Fruit fly (Drosophila melanogaster): ENCODE measurements around the gene CapaR.

CapaR gene

DNA sequence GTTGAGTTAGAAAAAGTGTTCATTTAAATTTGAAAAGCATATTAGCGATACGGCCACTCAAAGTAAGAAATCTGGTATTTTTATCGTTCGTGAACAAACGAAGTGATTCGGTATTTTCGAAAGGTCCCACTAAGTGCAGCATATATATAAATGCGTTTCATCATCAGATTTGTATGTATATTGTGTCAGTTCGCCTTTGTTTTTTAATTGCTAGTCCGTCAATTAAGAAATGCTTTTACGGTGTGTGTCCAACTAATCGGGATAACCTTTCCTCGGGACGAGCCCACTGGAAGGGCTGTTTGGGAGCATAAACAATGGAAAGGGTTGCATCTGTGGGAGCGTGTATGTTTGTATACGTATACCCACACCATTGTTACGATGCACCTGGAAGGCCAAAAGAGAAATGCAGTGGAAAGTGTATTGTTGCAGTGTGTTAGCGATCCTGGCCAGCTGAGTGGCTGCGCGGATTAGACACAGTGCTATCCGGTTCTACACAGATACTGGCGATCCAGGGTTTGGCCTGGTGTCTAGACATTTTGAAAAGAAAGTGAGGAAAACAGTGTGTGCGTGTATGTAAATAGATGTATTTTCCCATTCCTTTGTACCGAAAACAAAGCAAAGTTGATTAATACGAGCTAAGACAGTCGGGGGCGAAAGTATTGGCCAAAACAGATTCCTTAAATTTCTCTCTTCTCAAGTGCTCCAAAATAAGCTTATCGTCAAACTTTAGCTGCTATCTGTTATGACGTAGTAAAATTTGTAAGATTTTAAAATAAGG lies 38.7 kb downstream of the CapaR start, which contains the start of gene CG7611 (continued):
- no peak for TF ChIP-seq CG10147 (GFP tag; optimal IDR thresholded peaks at IDR 0.05)
- TF ChIP-seq Mes4 (GFP tag; optimal IDR thresholded peaks at IDR 0.05) = no peak
- no peak for TF ChIP-seq CG43689 (GFP tag; IDR thresholded peaks at IDR 0.05)
- no peak for TF ChIP-seq CG1792 (GFP tag; optimal IDR thresholded peaks at IDR 0.05)
- TF ChIP-seq Neu2 (GFP tag; optimal IDR thresholded peaks at IDR 0.05; ENCODE audit: borderline replicate concordance) = no peak
- TF ChIP-seq org-1 (GFP tag; optimal IDR thresholded peaks at IDR 0.05) = no peak
- TF ChIP-seq Aef1 (GFP tag; IDR thresholded peaks at IDR 0.05) = no peak
- TF ChIP-seq nmo (GFP tag; optimal IDR thresholded peaks at IDR 0.05) = no peak
- no peak for TF ChIP-seq CG8388 (GFP tag; optimal IDR thresholded peaks at IDR 0.05)
- TF ChIP-seq Dll (GFP tag; IDR thresholded peaks at IDR 0.05; ENCODE audit: partially characterized antibody) = 0 out of 4 replicates have a peak, but pooled peaks have one; percentile 44
- TF ChIP-seq Meics (GFP tag; optimal IDR thresholded peaks at IDR 0.05) = no peak
- TF ChIP-seq slou (GFP tag; optimal IDR thresholded peaks at IDR 0.05) = no peak
- no peak for TF ChIP-seq CG5180 (GFP tag; optimal IDR thresholded peaks at IDR 0.05)
- TF ChIP-seq Hey (tag; optimal IDR thresholded peaks at IDR 0.05) = no peak
- peak; percentile 46; the same call in 1 of the 2 replicates for TF ChIP-seq ssp (GFP tag; IDR thresholded peaks at IDR 0.05)
- no peak for TF ChIP-seq sd (tag; optimal IDR thresholded peaks at IDR 0.05)
- no peak for TF ChIP-seq Rfx (GFP tag; IDR thresholded peaks at IDR 0.05)
- no peak for TF ChIP-seq sob (GFP tag; IDR thresholded peaks at IDR 0.05)
- TF ChIP-seq CG12104 (GFP tag; optimal IDR thresholded peaks at IDR 0.05) = no peak
- TF ChIP-seq lbe (GFP tag; optimal IDR thresholded peaks at IDR 0.05) = peak; percentile 11
- no peak for TF ChIP-seq Awh (GFP tag; IDR thresholded peaks at IDR 0.05)
- no peak for TF ChIP-seq Rx (GFP tag; IDR thresholded peaks at IDR 0.05)
- TF ChIP-seq bigmax (GFP tag; optimal IDR thresholded peaks at IDR 0.05) = peak; percentile 22
- TF ChIP-seq CG10267 (tag; optimal IDR thresholded peaks at IDR 0.05) = peak; percentile 48
- no peak for TF ChIP-seq CG12942 (GFP tag; optimal IDR thresholded peaks at IDR 0.05)
- no peak for TF ChIP-seq CG11696 (GFP tag; IDR thresholded peaks at IDR 0.05)
- TF ChIP-seq Trl (optimal IDR thresholded peaks at IDR 0.05) = no peak
- TF ChIP-seq Trl (GFP tag; optimal IDR thresholded peaks at IDR 0.05) = no peak
- TF ChIP-seq CG14667 (GFP tag; IDR thresholded peaks at IDR 0.05) = no peak
- no peak for TF ChIP-seq Dref (GFP tag; IDR thresholded peaks at IDR 0.05)
- TF ChIP-seq insv (GFP tag; optimal IDR thresholded peaks at IDR 0.05) = peak in 1 of 2 experiments; percentile 6
- peak; percentile 79 for TF ChIP-seq CG4617 (GFP tag; optimal IDR thresholded peaks at IDR 0.05; ENCODE audit: borderline replicate concordance)
- no peak for TF ChIP-seq ase (GFP tag; IDR thresholded peaks at IDR 0.05)
- TF ChIP-seq CG12219 (GFP tag; optimal IDR thresholded peaks at IDR 0.05) = no peak
- TF ChIP-seq CG13624 (GFP tag; optimal IDR thresholded peaks at IDR 0.05) = no peak
- TF ChIP-seq CG4282 (GFP tag; optimal IDR thresholded peaks at IDR 0.05) = no peak
- TF ChIP-seq CG15479 (GFP tag; optimal IDR thresholded peaks at IDR 0.05) = no peak
- TF ChIP-seq Pdp1 (GFP tag; optimal IDR thresholded peaks at IDR 0.05) = peak in 1 of 2 experiments; percentile 77
- no peak for TF ChIP-seq hb (GFP tag; IDR thresholded peaks at IDR 0.05; ENCODE audit: partially characterized antibody)
- no peak for TF ChIP-seq CG13424 (tag; optimal IDR thresholded peaks at IDR 0.05)
- TF ChIP-seq vnd (GFP tag; IDR thresholded peaks at IDR 0.05; ENCODE audit: partially characterized antibody) = no peak
- TF ChIP-seq Vsx1 (GFP tag; optimal IDR thresholded peaks at IDR 0.05) = no peak
- peak; percentile 50 for TF ChIP-seq Dp (GFP tag; optimal IDR thresholded peaks at IDR 0.05)
- TF ChIP-seq usp (GFP tag; optimal IDR thresholded peaks at IDR 0.05) = no peak
- TF ChIP-seq CTCF (GFP tag; optimal IDR thresholded peaks at IDR 0.05) = no peak
- TF ChIP-seq seq (GFP tag; IDR thresholded peaks at IDR 0.05) = no peak
- TF ChIP-seq ham (GFP tag; IDR thresholded peaks at IDR 0.05) = no peak
- TF ChIP-seq Hmr (GFP tag; optimal IDR thresholded peaks at IDR 0.05) = no peak
- no peak for TF ChIP-seq CG32772 (GFP tag; IDR thresholded peaks at IDR 0.05)
- TF ChIP-seq Usf (GFP tag; optimal IDR thresholded peaks at IDR 0.05) = no peak
- no peak for TF ChIP-seq pb (GFP tag; optimal IDR thresholded peaks at IDR 0.05)

Measured in whole organism, embryonic.